Fruit fly (Drosophila melanogaster): ENCODE data around the gene CG33494.

The CG33494 gene

dm6 chr3R:25472635-25473552 is 22.1 kb downstream of the CG33494 start, which contains the start of the genes Fur1 and Vps33B (continued):
- peak; percentile 98 for TF ChIP-seq phol (tag; optimal IDR thresholded peaks at IDR 0.05)
- peak; percentile 98 for TF ChIP-seq Bteb2 (GFP tag; optimal IDR thresholded peaks at IDR 0.05)
- peak; percentile 89 for TF ChIP-seq CG8359 (GFP tag; optimal IDR thresholded peaks at IDR 0.05; ENCODE audit: borderline replicate concordance)
- TF ChIP-seq CG2202 (tag; optimal IDR thresholded peaks at IDR 0.05) = peak; percentile 91
- TF ChIP-seq en (GFP tag; optimal IDR thresholded peaks at IDR 0.05) = peak; percentile 94
- peak; percentile 96 for TF ChIP-seq CG4328 (GFP tag; optimal IDR thresholded peaks at IDR 0.05)
- TF ChIP-seq CG18262 (tag; optimal IDR thresholded peaks at IDR 0.05) = peak; percentile 97
- TF ChIP-seq her (GFP tag; optimal IDR thresholded peaks at IDR 0.05) = peak; percentile 95
- TF ChIP-seq CG2889 (GFP tag; IDR thresholded peaks at IDR 0.05) = peak; percentile 91
- TF ChIP-seq Optix (GFP tag; IDR thresholded peaks at IDR 0.05) = peak; percentile 94
- peak; percentile 80 for TF ChIP-seq Lim3 (GFP tag; IDR thresholded peaks at IDR 0.05)
- TF ChIP-seq tin (GFP tag; optimal IDR thresholded peaks at IDR 0.05) = peak; percentile 99
- TF ChIP-seq btn (GFP tag; optimal IDR thresholded peaks at IDR 0.05) = peak; percentile 97
- no peak for TF ChIP-seq usp (GFP tag; optimal IDR thresholded peaks at IDR 0.05)
- peak; percentile 97 for TF ChIP-seq CG30431 (GFP tag; optimal IDR thresholded peaks at IDR 0.05)
- TF ChIP-seq vnd (GFP tag; IDR thresholded peaks at IDR 0.05; ENCODE audit: partially characterized antibody) = peak; percentile 80; the same call in 2 of the 3 replicates
- TF ChIP-seq gfzf (GFP tag; optimal IDR thresholded peaks at IDR 0.05) = peak; percentile 43
- TF ChIP-seq twi (tag; optimal IDR thresholded peaks at IDR 0.05) = peak; percentile 92
- peak; percentile 94 for TF ChIP-seq ewg (GFP tag; optimal IDR thresholded peaks at IDR 0.05)
- peak; percentile 90 for TF ChIP-seq BEAF-32 (GFP tag; optimal IDR thresholded peaks at IDR 0.05)
- TF ChIP-seq CG10543 (GFP tag; optimal IDR thresholded peaks at IDR 0.05) = peak; percentile 98
- TF ChIP-seq BtbVII (GFP tag; optimal IDR thresholded peaks at IDR 0.05) = peak; percentile 96
- peak; percentile 96 for TF ChIP-seq CG10979 (tag; optimal IDR thresholded peaks at IDR 0.05)
- TF ChIP-seq Spps (tag; optimal IDR thresholded peaks at IDR 0.05) = peak; percentile 93
- peak; percentile 74 for TF ChIP-seq zen2 (GFP tag; IDR thresholded peaks at IDR 0.05; ENCODE audit: partially characterized antibody)
- peak; percentile 92 for TF ChIP-seq CG10565 (GFP tag; optimal IDR thresholded peaks at IDR 0.05)
- peak; percentile 85 for TF ChIP-seq Dll (GFP tag; IDR thresholded peaks at IDR 0.05; ENCODE audit: partially characterized antibody)
- TF ChIP-seq Dad (GFP tag; optimal IDR thresholded peaks at IDR 0.05) = peak; percentile 98
- TF ChIP-seq eyg (GFP tag; optimal IDR thresholded peaks at IDR 0.05) = peak; percentile 93
- peak; percentile 99 for TF ChIP-seq CG30403 (GFP tag; optimal IDR thresholded peaks at IDR 0.05)
- peak; percentile 93 for TF ChIP-seq CG15011 (GFP tag; optimal IDR thresholded peaks at IDR 0.05)
- peak; percentile 90 for TF ChIP-seq CG6765 (GFP tag; optimal IDR thresholded peaks at IDR 0.05)
- TF ChIP-seq Dip3 (GFP tag; optimal IDR thresholded peaks at IDR 0.05) = peak; percentile 98
- peak; percentile 92 for TF ChIP-seq CG17385 (GFP tag; optimal IDR thresholded peaks at IDR 0.05)
- no peak for TF ChIP-seq Dfd (GFP tag; optimal IDR thresholded peaks at IDR 0.05)
- peak; percentile 97 for TF ChIP-seq CG8924 (tag; optimal IDR thresholded peaks at IDR 0.05)
- peak; percentile 90 for TF ChIP-seq sim (GFP tag; IDR thresholded peaks at IDR 0.05)
- TF ChIP-seq PHDP (tag; optimal IDR thresholded peaks at IDR 0.05) = peak; percentile 96
- peak; percentile 99 for TF ChIP-seq CG9727 (GFP tag; optimal IDR thresholded peaks at IDR 0.05)
- peak; percentile 94 for TF ChIP-seq al (GFP tag; IDR thresholded peaks at IDR 0.05)
- TF ChIP-seq Usf (GFP tag; optimal IDR thresholded peaks at IDR 0.05) = peak; percentile 96
- TF ChIP-seq CG18764 (GFP tag; optimal IDR thresholded peaks at IDR 0.05) = peak; percentile 96
- TF ChIP-seq knrl (GFP tag; IDR thresholded peaks at IDR 0.05; ENCODE audit: partially characterized antibody) = peak; percentile 81
- peak; percentile 98 for TF ChIP-seq Camta (GFP tag; optimal IDR thresholded peaks at IDR 0.05)
- TF ChIP-seq az2 (GFP tag; optimal IDR thresholded peaks at IDR 0.05) = peak; percentile 98
- TF ChIP-seq pfk (GFP tag; optimal IDR thresholded peaks at IDR 0.05) = peak; percentile 62
- TF ChIP-seq Fer2 (tag; optimal IDR thresholded peaks at IDR 0.05) = peak; percentile 93
- peak; percentile 97 for TF ChIP-seq CG18476 (GFP tag; optimal IDR thresholded peaks at IDR 0.05)
